Worm (Caenorhabditis elegans) whole organism, late embryonic: ENCODE results near the gene Y53G8B.1.

Experiments used
- F13H6.1 ChIP-seq: sonication (generic microtip); optimal IDR thresholded peaks from 2 replicates; lab custom pipeline; 2016; ENCODE audit warnings: missing genetic modification characterization, missing compliant biosample characterization
- ahr-1 ChIP-seq: sonication (generic microtip); optimal IDR thresholded peaks from 2 replicates; lab custom pipeline; 2016; ENCODE audit warnings: missing genetic modification characterization, missing compliant biosample characterization
- ama-1 ChIP-seq: fragments of 150-350 bp; optimal IDR thresholded peaks from 2 replicates; lab custom pipeline; 2014
- nhr-11 ChIP-seq: fragments of 150-350 bp; optimal IDR thresholded peaks from 2 replicates; lab custom pipeline; 2014; ENCODE audit warnings: missing biosample characterization, missing genetic modification characterization
- odd-2 ChIP-seq: sonication (generic microtip); optimal IDR thresholded peaks from 2 replicates; lab custom pipeline; 2017; ENCODE audit warnings: antibody characterized with exemption, mild to moderate bottlenecking, missing genetic modification characterization, missing compliant biosample characterization
- pha-4 ChIP-seq: fragments of 150-350 bp; optimal IDR thresholded peaks from 2 replicates; lab custom pipeline; 2018; ENCODE audit warnings: missing biosample characterization, missing genetic modification reagents, missing genetic modification characterization

DNA sequence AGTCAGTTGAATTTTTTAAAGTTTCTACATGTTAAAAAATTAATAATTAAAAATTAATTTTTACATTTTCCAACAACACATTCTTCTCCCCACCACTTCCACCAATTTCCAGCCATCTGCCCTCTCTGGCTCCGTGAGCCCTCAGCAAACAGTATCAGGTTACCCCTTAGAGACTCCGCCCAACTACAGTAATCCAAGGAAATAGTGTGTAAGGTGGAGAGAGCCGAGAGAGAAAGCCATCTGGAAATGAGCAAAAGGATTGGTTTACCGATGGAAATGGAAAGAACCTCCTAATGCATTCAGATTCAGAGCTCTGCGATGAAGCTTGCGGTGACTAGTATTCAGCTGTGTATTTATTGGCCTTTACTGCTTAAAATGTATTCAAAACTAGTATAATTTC is 11.2 kb downstream of the Y53G8B.1 start:
- TF ChIP-seq odd-2 (tag; lab: Kevin White, UChicago) (no peak), ahr-1 (tag; lab: Kevin White, UChicago) (no peak), F13H6.1 (tag; lab: Kevin White, UChicago) (no peak), ama-1 (lab: Kevin White, UChicago) (no peak), nhr-11 (no peak), pha-4 (tag; lab: Kevin White, UChicago) (no peak)
